Worm (Caenorhabditis elegans) whole organism, mixed stage, embryonic: Measurements from ENCODE around the gene moma-1.

ENCODE experiments used
- bed-3 ChIP-seq: fragments of 200-800 bp; sonication (Bioruptor generic); optimal IDR thresholded peaks from 3 replicates; lab custom pipeline; 2018; ENCODE audit warnings: mild to moderate bottlenecking, missing genetic modification characterization, moderate library complexity, missing compliant biosample characterization
- blmp-1 ChIP-seq: fragments of 150-350 bp; optimal IDR thresholded peaks from 2 replicates; lab custom pipeline; 2014; ENCODE audit warnings: missing biosample characterization, missing genetic modification characterization
- ceh-39 ChIP-seq: fragments of 150-350 bp; optimal IDR thresholded peaks from 2 replicates; lab custom pipeline; 2014; ENCODE audit warnings: missing biosample characterization, missing genetic modification characterization
- elt-1 ChIP-seq: sonication (generic microtip); optimal IDR thresholded peaks from 2 replicates; lab custom pipeline; 2017; ENCODE audit warnings: missing genetic modification characterization, mild to moderate bottlenecking, missing compliant biosample characterization, antibody characterized with exemption, moderate library complexity, borderline replicate concordance; ENCODE audit not compliant: insufficient read depth
- lin-13 ChIP-seq: fragments of 150-350 bp; optimal IDR thresholded peaks from 2 replicates; lab custom pipeline; 2014; ENCODE audit warnings: missing biosample characterization, missing genetic modification characterization
- nhr-2 ChIP-seq: fragments of 150-350 bp; optimal IDR thresholded peaks from 2 replicates; lab custom pipeline; 2014; ENCODE audit warnings: missing biosample characterization, missing genetic modification characterization
- snpc-4 ChIP-seq: fragments of 150-350 bp; optimal IDR thresholded peaks from 2 replicates; lab custom pipeline; 2014; ENCODE audit warnings: missing biosample characterization, missing genetic modification characterization
- sptf-1 ChIP-seq: sonication (generic microtip); optimal IDR thresholded peaks from 2 replicates; lab custom pipeline; 2017; ENCODE audit warnings: mild to moderate bottlenecking, missing genetic modification characterization, moderate library complexity, missing compliant biosample characterization
- unc-39 ChIP-seq: fragments of 150-350 bp; optimal IDR thresholded peaks from 2 replicates; lab custom pipeline; 2014; ENCODE audit warnings: missing biosample characterization, missing genetic modification characterization
- unc-62 ChIP-seq: fragments of 150-350 bp; optimal IDR thresholded peaks from 2 replicates; lab custom pipeline; 2014; ENCODE audit warnings: missing biosample characterization, missing genetic modification reagents, missing genetic modification characterization
- ztf-11 ChIP-seq: fragments of 150-350 bp; optimal IDR thresholded peaks from 2 replicates; lab custom pipeline; 2014; ENCODE audit warnings: missing biosample characterization, missing genetic modification characterization

DNA sequence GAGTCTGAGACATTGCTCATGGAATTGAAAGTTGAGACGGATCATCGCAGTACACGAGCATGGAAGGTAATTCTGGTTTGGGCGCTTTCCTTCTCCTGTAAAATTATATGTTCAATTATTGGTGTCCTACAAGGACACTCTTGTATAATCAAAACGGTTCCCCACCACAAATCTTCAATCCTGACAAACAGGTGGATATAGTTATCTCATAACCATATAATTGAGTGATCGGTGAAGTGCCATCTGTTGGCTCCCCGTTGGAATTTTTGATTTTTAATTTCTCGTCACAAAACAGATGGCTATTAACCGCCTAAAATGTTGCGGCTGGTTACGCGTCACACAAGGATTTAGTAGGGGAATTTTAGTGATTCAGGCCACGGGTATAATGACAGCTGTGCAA, 16.7 kb upstream of the moma-1 start:
- TF ChIP-seq elt-1 = no peak
- TF ChIP-seq unc-39 (tag; lab: Kevin White, UChicago) = no peak
- TF ChIP-seq unc-62 (GFP tag; lab: Kevin White, UChicago) = no peak
- no peak for TF ChIP-seq ztf-11 (tag; lab: Kevin White, UChicago)
- no peak for TF ChIP-seq sptf-1 (tag; lab: Kevin White, UChicago)
- TF ChIP-seq snpc-4 (tag; lab: Kevin White, UChicago) = no peak
- no peak for TF ChIP-seq ceh-39 (tag; lab: Kevin White, UChicago)
- TF ChIP-seq lin-13 (tag; lab: Kevin White, UChicago) = no peak
- TF ChIP-seq bed-3 (GFP tag; lab: Kevin White, UChicago) = no peak
- no peak for TF ChIP-seq nhr-2 (tag; lab: Kevin White, UChicago)
- TF ChIP-seq blmp-1 (tag; lab: Kevin White, UChicago) = no peak
